Worm (Caenorhabditis elegans): ENCODE data around the gene C49F5.7.

- no peak for TF ChIP-seq sdz-12 (GFP tag; optimal IDR thresholded peaks at IDR 0.05)
- no peak for TF ChIP-seq nhr-76 (tag; optimal IDR thresholded peaks at IDR 0.05)
- TF ChIP-seq ama-1 (optimal IDR thresholded peaks at IDR 0.05): no peak
- TF ChIP-seq zfp-2 (tag; optimal IDR thresholded peaks at IDR 0.05): no peak
- TF ChIP-seq saeg-2 (GFP tag; IDR thresholded peaks at IDR 0.05): no peak
- no peak for TF ChIP-seq nhr-48 (tag; optimal IDR thresholded peaks at IDR 0.05)
- no peak for TF ChIP-seq lin-39 (tag; optimal IDR thresholded peaks at IDR 0.05)
- TF ChIP-seq unc-62 (GFP tag; optimal IDR thresholded peaks at IDR 0.05 in 1 of 2): peak in 1 of 2 experiments; percentile 85
- no peak for TF ChIP-seq unc-62 (tag; optimal IDR thresholded peaks at IDR 0.05)
These were observed 47.7 kb upstream of the C49F5.7 start, which contains the start of gene nfya-1 for ce11 chrX:11946788-11947463.
